Worm (Caenorhabditis elegans) whole organism, L4/young adult: ENCODE measurements around the gene Y25C1A.14.

Experiments
- W03F9.2 ChIP-seq: fragments of 150-350 bp; optimal IDR thresholded peaks from 2 replicates; lab custom pipeline; 2014; ENCODE audit warnings: missing biosample characterization, missing genetic modification characterization
- dao-5 ChIP-seq: sonication (generic microtip); optimal IDR thresholded peaks from 2 replicates; lab custom pipeline; 2016; ENCODE audit warnings: missing genotype, missing genetic modification characterization, moderate library complexity, missing compliant biosample characterization

DNA sequence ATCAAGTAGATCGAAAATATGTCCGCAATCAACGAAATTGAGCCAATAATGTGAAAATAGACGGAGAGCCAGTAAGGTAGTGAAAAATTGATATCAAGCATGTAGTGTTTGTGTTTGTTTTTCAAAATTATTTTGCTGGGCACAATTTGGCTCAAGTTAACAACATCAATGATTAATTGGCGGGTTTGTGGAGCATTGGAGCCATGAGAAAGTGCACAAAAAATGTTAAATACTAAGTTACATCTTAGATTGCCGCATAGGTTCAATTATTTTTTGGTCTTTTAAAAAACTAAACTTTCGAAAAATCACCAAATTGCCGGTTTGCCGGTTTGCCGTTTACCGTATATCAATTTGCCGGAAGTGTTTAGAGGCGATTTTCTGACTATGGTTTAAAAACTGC, 41.0 kb upstream of the Y25C1A.14 start, which contains the start of gene sri-54:
- TF ChIP-seq W03F9.2 (no peak), dao-5 (tag; lab: Kevin White, UChicago) (no peak)
